Worm (Caenorhabditis elegans) whole organism, L4/young adult: ENCODE measurements around the gene F42F12.14.

Experiments used
- W03F9.2 ChIP-seq: fragments of 150-350 bp; optimal IDR thresholded peaks from 2 replicates; lab custom pipeline; 2014; ENCODE audit warnings: missing biosample characterization, missing genetic modification characterization
- him-1 ChIP-seq: sonication (generic microtip); optimal IDR thresholded peaks from 2 replicates; lab custom pipeline; 2016; ENCODE audit warnings: missing genotype, missing genetic modification reagents, missing genetic modification characterization, missing compliant biosample characterization

ce11 chrX:12335808-12336207, 12.6 kb upstream of the F42F12.14 start, which contains the start of gene srd-48:
- TF ChIP-seq him-1 (tag; lab: Kevin White, UChicago) (no peak), W03F9.2 (tag; lab: Kevin White, UChicago) (no peak)
